Worm (Caenorhabditis elegans): ENCODE data around the gene ubl-1.

ubl-1 gene

DNA sequence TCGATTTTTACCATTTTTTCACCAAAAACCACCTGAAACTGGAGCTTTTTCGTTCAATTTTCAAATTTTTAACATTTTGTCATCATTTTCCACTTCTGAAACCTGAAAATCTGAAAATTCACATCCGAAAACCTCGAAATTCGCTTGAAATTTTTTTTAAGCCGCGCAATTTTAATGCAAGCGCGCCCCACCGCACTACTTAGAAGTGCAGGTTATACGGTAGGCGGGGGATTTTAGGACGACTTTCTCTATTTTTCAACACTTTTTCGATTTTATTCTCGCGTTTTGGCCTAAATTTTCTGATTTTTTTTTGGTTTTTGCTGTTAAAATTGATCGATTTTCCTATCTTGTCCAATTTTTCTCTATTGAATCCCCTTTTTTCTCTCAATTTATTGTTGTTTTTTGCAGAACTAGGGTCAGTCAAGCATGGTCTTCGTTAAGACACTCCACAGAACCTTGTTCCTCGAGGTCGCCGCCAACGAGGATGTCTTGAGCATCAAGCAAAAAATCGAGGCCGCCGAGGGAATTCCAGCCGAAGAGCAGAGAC is at the start of gene ubl-1:
TSS of gene ubl-1 (plus strand) at position 402 of the 547 bp plus-strand sequence.
- no peak for TF ChIP-seq unc-62 (GFP tag; optimal IDR thresholded peaks at IDR 0.05)

ce11 chrIII:3018822-3019221 is 49.3 kb upstream of the ubl-1 start:
- no peak for TF ChIP-seq unc-62 (GFP tag; optimal IDR thresholded peaks at IDR 0.05)

DNA sequence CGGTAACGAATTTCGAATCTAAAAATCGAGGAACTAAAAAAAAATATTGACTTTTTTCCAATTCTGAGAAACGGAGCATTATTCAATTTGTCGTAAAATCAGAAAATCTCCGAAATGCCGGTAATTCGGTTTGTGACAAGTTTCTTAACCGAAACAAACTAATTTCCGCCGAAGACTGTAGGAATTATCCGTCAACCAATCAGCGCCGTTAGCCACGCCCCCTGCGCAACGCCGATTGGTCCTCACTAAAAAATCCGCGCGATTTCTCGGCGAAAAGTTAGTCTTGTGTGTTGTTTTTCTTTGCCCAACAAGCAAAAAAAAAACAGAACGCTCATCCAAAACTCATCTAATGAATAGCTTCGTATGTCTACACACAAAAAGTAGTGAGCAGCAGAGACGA is 48.1 kb upstream of the ubl-1 start:
- no peak for TF ChIP-seq unc-62 (GFP tag; optimal IDR thresholded peaks at IDR 0.05)

- no peak for TF ChIP-seq unc-62 (GFP tag; optimal IDR thresholded peaks at IDR 0.05)
Measured at ce11 chrIII:3026679-3027078, 41.4 kb upstream of the ubl-1 start.

- TF ChIP-seq unc-62 (GFP tag; optimal IDR thresholded peaks at IDR 0.05): no peak
Measured at ce11 chrIII:3029822-3030221, 38.3 kb upstream of the ubl-1 start.

- TF ChIP-seq unc-62 (GFP tag; optimal IDR thresholded peaks at IDR 0.05): no peak
Measured at ce11 chrIII:3031017-3031756, 36.9 kb upstream of the ubl-1 start.

DNA sequence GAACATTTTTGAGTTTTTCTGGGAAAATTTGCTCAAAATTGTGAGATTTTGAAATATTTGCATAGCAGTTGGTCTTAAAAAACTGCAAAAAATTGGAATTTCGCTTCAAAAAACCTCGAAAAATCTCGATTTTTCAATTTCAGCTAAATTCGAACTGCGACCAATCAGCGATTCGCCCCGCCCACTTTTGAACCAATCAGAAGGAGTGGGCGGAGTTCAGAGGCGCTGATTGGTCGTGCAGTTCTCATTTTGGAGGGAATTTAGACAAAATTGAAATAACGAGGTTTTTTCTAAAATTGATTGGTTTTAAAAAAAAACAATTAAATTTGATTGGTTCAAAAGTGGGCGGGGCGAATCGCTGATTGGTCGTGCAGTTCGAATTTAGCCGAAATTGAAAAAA is 34.6 kb upstream of the ubl-1 start:
- TF ChIP-seq unc-62 (GFP tag; optimal IDR thresholded peaks at IDR 0.05): no peak

- no peak for TF ChIP-seq unc-62 (GFP tag; optimal IDR thresholded peaks at IDR 0.05)
Measured at ce11 chrIII:3033931-3034330, 34.2 kb upstream of the ubl-1 start.

- TF ChIP-seq unc-62 (GFP tag; optimal IDR thresholded peaks at IDR 0.05): no peak
Measured at ce11 chrIII:3034458-3034857, 33.7 kb upstream of the ubl-1 start.

DNA sequence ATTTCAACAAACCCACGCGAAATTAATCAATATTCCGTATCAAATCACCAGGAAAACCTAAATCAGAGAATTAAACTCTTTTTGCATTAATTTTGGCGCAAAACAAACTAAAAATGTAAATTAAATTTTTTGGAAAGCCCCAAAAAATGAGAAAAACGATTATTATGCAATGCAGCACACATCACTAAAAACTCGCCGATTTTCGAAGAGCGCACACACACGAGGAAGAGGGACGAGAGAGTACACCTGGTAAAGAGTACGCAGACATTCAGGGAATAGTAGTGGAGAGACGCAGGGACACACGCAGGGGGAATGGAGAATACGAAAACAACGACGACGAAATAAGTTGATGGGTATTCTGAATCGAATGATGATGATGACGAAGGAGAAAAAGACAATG is 32.1 kb upstream of the ubl-1 start:
- no peak for TF ChIP-seq unc-62 (GFP tag; optimal IDR thresholded peaks at IDR 0.05)

DNA sequence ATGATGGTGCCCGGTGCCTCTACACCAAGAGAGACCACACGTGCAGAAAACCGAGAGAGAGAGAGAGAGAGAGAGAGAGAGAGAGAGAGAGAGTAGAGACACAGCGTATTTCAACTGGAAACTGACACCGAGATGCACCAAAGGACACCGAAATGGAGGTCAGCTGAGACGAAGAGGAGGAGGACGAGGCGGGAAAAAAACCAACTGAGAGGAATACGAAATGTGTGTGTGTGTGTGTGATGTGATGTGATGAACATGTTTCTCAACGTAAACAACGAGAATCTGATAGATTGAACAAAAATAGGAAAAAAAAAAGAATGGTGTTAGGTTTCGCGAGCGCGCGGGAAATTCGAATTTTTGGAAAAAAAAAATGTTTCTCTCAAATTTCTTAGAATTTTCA is 30.8 kb upstream of the ubl-1 start:
- TF ChIP-seq unc-62 (GFP tag; optimal IDR thresholded peaks at IDR 0.05): no peak

- TF ChIP-seq unc-62 (GFP tag; optimal IDR thresholded peaks at IDR 0.05): no peak
Measured at ce11 chrIII:3040735-3041439, 27.2 kb upstream of the ubl-1 start, which contains the start of gene daf-2. Gene daf-2 (minus strand): TSS chrIII:3040846.

DNA sequence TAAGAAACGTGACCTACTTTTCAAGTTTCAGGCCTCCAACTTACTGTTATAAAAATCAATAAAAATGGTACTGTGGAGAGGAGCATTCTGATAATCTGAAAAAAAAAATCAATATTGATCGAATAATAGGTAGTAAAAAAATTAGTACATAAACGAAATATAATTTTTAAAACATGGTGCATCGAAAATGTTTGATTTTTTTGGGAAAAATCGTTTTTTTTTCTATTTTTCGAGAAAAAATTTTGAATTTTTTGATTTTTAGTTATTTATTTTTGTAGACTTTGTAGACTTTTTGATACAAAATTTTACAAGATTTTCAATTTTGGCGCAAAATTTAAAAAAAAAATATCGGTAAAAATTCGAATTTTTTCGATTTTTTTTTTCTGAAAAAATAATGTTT is 21.1 kb upstream of the ubl-1 start, which contains the start of gene cutl-25:
TSS of gene cutl-25 (minus strand) at position 101 of the 400 bp plus-strand sequence.
- TF ChIP-seq unc-62 (GFP tag; optimal IDR thresholded peaks at IDR 0.05): no peak

ce11 chrIII:3047909-3048308 is 20.2 kb upstream of the ubl-1 start:
- no peak for TF ChIP-seq unc-62 (GFP tag; optimal IDR thresholded peaks at IDR 0.05)

DNA sequence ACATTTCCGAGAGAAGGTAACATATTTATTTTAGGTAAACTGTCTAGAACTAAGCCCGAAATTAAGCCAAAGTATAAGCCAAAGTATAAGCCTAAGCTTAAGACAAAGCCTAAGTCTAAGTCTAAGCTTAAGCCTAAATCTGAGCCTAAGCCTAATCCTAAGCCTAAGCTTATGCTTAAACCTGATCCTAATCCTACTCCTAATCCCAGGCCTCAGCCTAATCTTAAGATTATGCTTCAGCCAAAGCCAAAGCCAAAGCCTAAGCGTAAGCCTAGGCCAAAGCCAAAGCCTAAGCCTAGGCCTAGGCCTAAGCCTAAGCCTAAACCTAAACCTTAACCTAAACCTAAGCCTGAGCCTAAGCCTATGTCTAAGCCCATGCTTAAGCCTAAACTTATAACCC is 12.2 kb upstream of the ubl-1 start:
- TF ChIP-seq unc-62 (GFP tag; optimal IDR thresholded peaks at IDR 0.05): no peak

- TF ChIP-seq unc-62 (GFP tag; optimal IDR thresholded peaks at IDR 0.05): no peak
Measured at ce11 chrIII:3060262-3060661, 7.8 kb upstream of the ubl-1 start, which contains the start of gene fipr-29. Gene fipr-29 (minus strand): TSS chrIII:3060362.

- TF ChIP-seq unc-62 (GFP tag; optimal IDR thresholded peaks at IDR 0.05): no peak
Measured at ce11 chrIII:3061289-3061688, 6.8 kb upstream of the ubl-1 start.
